Worm (Caenorhabditis elegans): ENCODE data around the gene C45B11.8.

C45B11.8 gene

DNA sequence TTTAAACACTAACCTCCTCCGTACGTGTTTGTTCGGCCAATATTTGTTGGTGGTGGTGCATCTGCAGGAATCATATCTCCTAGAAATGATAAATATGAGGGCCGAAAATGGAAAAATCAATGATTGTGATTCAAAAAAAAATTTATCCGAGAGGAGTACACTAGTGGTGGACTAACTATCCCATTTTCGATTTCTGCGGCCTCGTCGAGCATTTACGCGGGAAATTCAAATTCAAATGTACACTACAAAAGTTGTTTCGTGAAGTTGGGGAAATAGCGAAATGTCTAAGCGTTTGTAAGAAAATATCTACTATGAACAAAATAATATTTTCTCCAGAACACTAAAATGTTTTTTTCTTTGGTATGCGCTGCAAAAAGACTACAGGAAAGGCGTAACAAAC, 11.3 kb upstream of the C45B11.8 start:
- TF ChIP-seq ZK337.2 (GFP tag; IDR thresholded peaks at IDR 0.05), result 0 out of 2 replicates have a peak, but pooled peaks have one; percentile 53
- TF ChIP-seq mep-1 (tag; optimal IDR thresholded peaks at IDR 0.05), result peak; percentile 24
- 0 out of 2 replicates have a peak, but pooled peaks have one; percentile 17 for TF ChIP-seq madf-9 (GFP tag; conservative IDR thresholded peaks at IDR 0.05)
- TF ChIP-seq hlh-11 (tag; optimal IDR thresholded peaks at IDR 0.05), result peak; percentile 2
- peak; percentile 33 for TF ChIP-seq nhr-28 (tag; optimal IDR thresholded peaks at IDR 0.05)
- TF ChIP-seq egl-27 (tag; optimal IDR thresholded peaks at IDR 0.05), result no peak
- TF ChIP-seq duxl-1 (tag; optimal IDR thresholded peaks at IDR 0.05; ENCODE audit: poor library complexity), result peak; percentile 68
- TF ChIP-seq dmd-9 (GFP tag; IDR thresholded peaks at IDR 0.05), result peak; percentile 69
- no peak for TF ChIP-seq daf-12 (tag; optimal IDR thresholded peaks at IDR 0.05)
- TF ChIP-seq nhr-6 (tag; optimal IDR thresholded peaks at IDR 0.05), result peak; percentile 46
- no peak for TF ChIP-seq Y75B8A.6 (GFP tag; IDR thresholded peaks at IDR 0.05)
- TF ChIP-seq daf-19 (GFP tag; conservative IDR thresholded peaks at IDR 0.05), result no peak
- TF ChIP-seq mdt-29 (GFP tag; IDR thresholded peaks at IDR 0.05), result no peak
- TF ChIP-seq daf-16 (GFP tag; optimal IDR thresholded peaks at IDR 0.05), result no peak
- TF ChIP-seq daf-16 (tag; optimal IDR thresholded peaks at IDR 0.05), result peak; percentile 29
- peak; percentile 97 for TF ChIP-seq mes-2 (tag; optimal IDR thresholded peaks at IDR 0.05; ENCODE audit: poor library complexity, severe bottlenecking)
- TF ChIP-seq spr-1 (tag; optimal IDR thresholded peaks at IDR 0.05), result peak; percentile 41
- TF ChIP-seq daf-8 (GFP tag; IDR thresholded peaks at IDR 0.05), result no peak
- TF ChIP-seq unc-130 (GFP tag; optimal IDR thresholded peaks at IDR 0.05), result peak; percentile 88
- TF ChIP-seq hlh-30 (tag; optimal IDR thresholded peaks at IDR 0.05; ENCODE audit: insufficient read depth), result peak; percentile 14
- TF ChIP-seq pha-4 (GFP tag; IDR thresholded peaks at IDR 0.05), result no peak
- no peak for TF ChIP-seq pha-4 (tag; optimal IDR thresholded peaks at IDR 0.05)
- TF ChIP-seq lin-38 (GFP tag; IDR thresholded peaks at IDR 0.05), result peak; percentile 69
- TF ChIP-seq hif-1 (tag; optimal IDR thresholded peaks at IDR 0.05), result peak in 1 of 2 experiments; percentile 82
- TF ChIP-seq lim-7 (GFP tag; IDR thresholded peaks at IDR 0.05), result no peak
- TF ChIP-seq mxl-3 (GFP tag; optimal IDR thresholded peaks at IDR 0.05), result peak; percentile 6
- TF ChIP-seq snpc-4 (tag; optimal IDR thresholded peaks at IDR 0.05), result no peak
- TF ChIP-seq pqm-1 (tag; optimal IDR thresholded peaks at IDR 0.05), result no peak
- no peak for TF ChIP-seq mxl-2 (GFP tag; conservative IDR thresholded peaks at IDR 0.05)
- peak; percentile 95 for TF ChIP-seq dpl-1 (GFP tag; optimal IDR thresholded peaks at IDR 0.05)
- TF ChIP-seq lsy-2 (tag; optimal IDR thresholded peaks at IDR 0.05), result peak in 1 of 2 experiments; percentile 70
- no peak for TF ChIP-seq Y48G9A.11 (GFP tag; IDR thresholded peaks at IDR 0.05)
- no peak for TF ChIP-seq T26A8.4 (GFP tag; IDR thresholded peaks at IDR 0.05)
- TF ChIP-seq T20F7.1 (GFP tag; optimal IDR thresholded peaks at IDR 0.05), result peak; percentile 42
- peak; percentile 39 for TF ChIP-seq rbr-2 (tag; optimal IDR thresholded peaks at IDR 0.05)
- TF ChIP-seq zfp-3 (GFP tag; conservative IDR thresholded peaks at IDR 0.05), result 0 out of 2 replicates have a peak, but pooled peaks have one; percentile 49
- TF ChIP-seq F49E8.2 (tag; optimal IDR thresholded peaks at IDR 0.05; ENCODE audit: borderline replicate concordance), result peak; percentile 27
- peak; percentile 42 for TF ChIP-seq dve-1 (tag; optimal IDR thresholded peaks at IDR 0.05; ENCODE audit: insufficient read depth)
- TF ChIP-seq lin-1 (GFP tag; IDR thresholded peaks at IDR 0.05), result no peak

DNA sequence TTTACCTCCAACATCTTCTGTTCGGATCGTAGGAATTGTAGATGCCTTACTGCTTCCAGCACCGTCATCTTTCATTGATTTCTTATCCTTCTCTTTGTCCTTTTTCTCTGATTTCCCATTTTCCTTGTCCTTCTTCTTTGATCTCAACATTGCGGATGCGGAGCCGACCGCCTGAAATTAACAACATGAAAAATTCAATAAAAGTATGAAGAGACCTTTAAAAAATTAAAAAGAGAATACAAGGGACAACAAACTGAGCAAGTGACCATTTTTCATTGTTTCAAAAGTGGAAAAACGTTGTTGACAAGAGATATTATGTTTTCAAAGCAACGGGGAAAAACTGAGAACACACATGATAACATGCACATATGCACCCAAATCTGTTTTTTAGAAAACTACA, 9.9 kb upstream of the C45B11.8 start:
- TF ChIP-seq ZK546.5 (tag; optimal IDR thresholded peaks at IDR 0.05) (no peak), unc-62 (GFP tag; optimal IDR thresholded peaks at IDR 0.05 in 1 of 2) (peak in 1 of 2 experiments; percentile 93), unc-62 (tag; optimal IDR thresholded peaks at IDR 0.05) (no peak), lin-38 (GFP tag; IDR thresholded peaks at IDR 0.05) (no peak)
